Worm (Caenorhabditis elegans) whole organism, L2 larva: ENCODE results near the gene mtch-1.

Experiments
- nhr-11 ChIP-seq: fragments of 150-350 bp; optimal IDR thresholded peaks from 2 replicates; lab custom pipeline; 2014; ENCODE audit warnings: missing biosample characterization, missing genetic modification characterization
- nhr-237 ChIP-seq: fragments of 150-350 bp; optimal IDR thresholded peaks from 2 replicates; lab custom pipeline; 2014; ENCODE audit warnings: missing biosample characterization, missing genetic modification characterization
- nhr-77 ChIP-seq: fragments of 150-350 bp; optimal IDR thresholded peaks from 2 replicates; lab custom pipeline; 2014; ENCODE audit warnings: missing biosample characterization, missing genetic modification characterization
- unc-62 ChIP-seq: fragments of 150-350 bp; optimal IDR thresholded peaks from 2 replicates; lab custom pipeline; 2014; ENCODE audit warnings: missing biosample characterization, missing genetic modification reagents, missing genetic modification characterization

- TF ChIP-seq nhr-237 (tag; lab: Kevin White, UChicago), result no peak
- no peak for TF ChIP-seq unc-62 (GFP tag; lab: Kevin White, UChicago)
- no peak for TF ChIP-seq nhr-77 (tag; lab: Kevin White, UChicago)
- TF ChIP-seq nhr-11 (tag; lab: Kevin White, UChicago), result no peak
These were observed 30.0 kb upstream of the mtch-1 start for ce11 chrII:7404001-7404400.
